Fruit fly (Drosophila melanogaster) whole organism, embryonic: ENCODE results near the gene Uba5.
A peak's percentile ranks its signal among the peaks of the same experiment; 100 is the strongest.

Experiments
- Aef1 ChIP-seq: fragments of 200-800 bp; sonication (Bioruptor generic); IDR thresholded peaks from 3 replicates; pipeline ENCODE4 v1.3.6; 2022; ENCODE audit warnings: missing biosample characterization, missing genetic modification characterization
- Awh ChIP-seq: fragments of 200-800 bp; sonication (Bioruptor generic); IDR thresholded peaks from 2 replicates; pipeline ENCODE4, ENCODE4 v1.3.6; 2022; ENCODE audit warnings: missing biosample characterization, missing genetic modification characterization
- Blimp-1 ChIP-seq: fragments of 200-800 bp; sonication (Bioruptor generic); optimal IDR thresholded peaks from 3 replicates; lab custom pipeline; 2018; ENCODE audit warnings: missing biosample characterization, missing genetic modification characterization, mild to moderate bottlenecking, moderate library complexity, missing genetic modification reagents
- CG10979 ChIP-seq: fragments of 200-800 bp; sonication (Bioruptor generic); optimal IDR thresholded peaks from 2 replicates; lab custom pipeline; 2018; ENCODE audit warnings: missing biosample characterization, mild to moderate bottlenecking, missing genetic modification characterization, moderate library complexity
- CG11456 ChIP-seq: fragments of 200-800 bp; sonication (Bioruptor generic); IDR thresholded peaks from 3 replicates; pipeline ENCODE4 v1.3.6; 2022; ENCODE audit warnings: missing biosample characterization, missing genetic modification characterization
- CG11560 ChIP-seq: fragments of 200-800 bp; sonication (Bioruptor generic); IDR thresholded peaks from 3 replicates; pipeline ENCODE4 v1.3.6; 2022; ENCODE audit warnings: missing biosample characterization, missing genetic modification characterization
- CG12659 ChIP-seq: fragments of 200-800 bp; sonication (Bioruptor generic); optimal IDR thresholded peaks from 3 replicates; lab custom pipeline; 2017; ENCODE audit warnings: mild to moderate bottlenecking, missing biosample characterization, missing genetic modification reagents, missing genetic modification characterization
- CG12769 ChIP-seq: fragments of 200-800 bp; sonication (Bioruptor generic); optimal IDR thresholded peaks from 2 replicates; lab custom pipeline; 2019; ENCODE audit warnings: missing biosample characterization, mild to moderate bottlenecking, missing genetic modification characterization, moderate library complexity
- CG1602 ChIP-seq: fragments of 200-800 bp; sonication (Bioruptor generic); optimal IDR thresholded peaks from 3 replicates; lab custom pipeline; 2016; ENCODE audit warnings: missing biosample characterization, missing genetic modification characterization
- CG17328 ChIP-seq: fragments of 200-800 bp; sonication (Bioruptor generic); IDR thresholded peaks from 2 replicates; pipeline ENCODE4 v1.3.6; 2022; ENCODE audit warnings: missing biosample characterization, missing genetic modification characterization
- CG17359 ChIP-seq: fragments of 200-800 bp; sonication (Bioruptor generic); optimal IDR thresholded peaks from 3 replicates; lab custom pipeline; 2018; ENCODE audit warnings: missing biosample characterization, mild to moderate bottlenecking, missing genetic modification characterization, moderate library complexity
- CG17912 ChIP-seq: fragments of 200-800 bp; sonication (Bioruptor generic); optimal IDR thresholded peaks from 2 replicates; lab custom pipeline; 2018; ENCODE audit warnings: missing biosample characterization, mild to moderate bottlenecking, missing genetic modification characterization
- CG18262 ChIP-seq: fragments of 200-800 bp; optimal IDR thresholded peaks from 3 replicates; lab custom pipeline; 2019; ENCODE audit warnings: missing biosample characterization, mild to moderate bottlenecking, missing genetic modification characterization, moderate library complexity
- CG2129 ChIP-seq: fragments of 200-800 bp; sonication (Bioruptor generic); IDR thresholded peaks from 2 replicates; pipeline ENCODE4 v1.3.6; 2022; ENCODE audit warnings: missing biosample characterization, missing genetic modification characterization; ENCODE audit not compliant: partially characterized antibody
- CG2712 ChIP-seq: fragments of 200-800 bp; optimal IDR thresholded peaks from 3 replicates; lab custom pipeline; 2019; ENCODE audit warnings: missing biosample characterization, mild to moderate bottlenecking, missing genetic modification characterization, moderate library complexity
- CG4404 ChIP-seq: fragments of 200-800 bp; sonication (Bioruptor generic); IDR thresholded peaks from 2 replicates; pipeline ENCODE4 v1.3.6; 2022; ENCODE audit warnings: missing biosample characterization, missing genetic modification characterization
- CG5180 ChIP-seq: fragments of 200-800 bp; sonication (Bioruptor generic); optimal IDR thresholded peaks from 3 replicates; lab custom pipeline; 2017; ENCODE audit warnings: missing biosample characterization, missing genetic modification characterization, mild to moderate bottlenecking, moderate library complexity, missing genetic modification reagents
- CG7372 ChIP-seq: fragments of 200-800 bp; sonication (Bioruptor generic); IDR thresholded peaks from 2 replicates; pipeline ENCODE4 v1.3.6; 2022; ENCODE audit warnings: missing biosample characterization, missing genetic modification characterization
- CG9876 ChIP-seq: fragments of 200-800 bp; sonication (Bioruptor generic); optimal IDR thresholded peaks from 2 replicates; lab custom pipeline; 2016; ENCODE audit warnings: missing biosample characterization, missing genetic modification characterization
- CoRest ChIP-seq: fragments of 200-800 bp; sonication (Bioruptor generic); optimal IDR thresholded peaks from 3 replicates; lab custom pipeline; 2018; ENCODE audit warnings: missing biosample characterization, mild to moderate bottlenecking, missing genetic modification characterization, moderate library complexity
- CrebB ChIP-seq: fragments of 200-800 bp; sonication (Bioruptor generic); optimal IDR thresholded peaks from 3 replicates; lab custom pipeline; 2018; ENCODE audit warnings: missing biosample characterization, mild to moderate bottlenecking, missing genetic modification characterization
- Dad ChIP-seq: fragments of 200-800 bp; sonication (Bioruptor generic); optimal IDR thresholded peaks from 3 replicates; lab custom pipeline; 2016; ENCODE audit warnings: missing biosample characterization, missing genetic modification characterization
- Dp ChIP-seq: fragments of 200-800 bp; sonication (Bioruptor generic); optimal IDR thresholded peaks from 2 replicates; lab custom pipeline; 2018; ENCODE audit warnings: missing biosample characterization, mild to moderate bottlenecking, missing genetic modification characterization, moderate library complexity
- Eip74EF ChIP-seq, 2 experiments: fragments of 200-800 bp in 1 of 2; fragments of >200 bp in 1 of 2; sonication (Bioruptor generic) in 1 of 2; optimal IDR thresholded peaks; 2 replicates each; lab custom pipeline; 2017 to 2019; ENCODE audit warnings: missing biosample characterization in 2 of 2, missing genetic modification characterization in 2 of 2, mild to moderate bottlenecking in 1 of 2, moderate library complexity in 1 of 2
- Lim3 ChIP-seq: fragments of 200-800 bp; sonication (Bioruptor generic); IDR thresholded peaks from 2 replicates; pipeline ENCODE4 v1.3.6; 2022; ENCODE audit warnings: missing biosample characterization, missing genetic modification characterization
- MBD-R2 ChIP-seq: fragments of 200-800 bp; sonication (Bioruptor generic); IDR thresholded peaks from 2 replicates; pipeline ENCODE4 v1.3.6; 2022; ENCODE audit warnings: missing biosample characterization, missing genetic modification characterization
- Mad ChIP-seq: fragments of 200-800 bp; sonication (Bioruptor generic); optimal IDR thresholded peaks from 2 replicates; lab custom pipeline; 2016; ENCODE audit warnings: missing biosample characterization, missing genetic modification characterization
- Opbp ChIP-seq: fragments of 200-800 bp; sonication (Bioruptor generic); IDR thresholded peaks from 3 replicates; pipeline ENCODE4 v1.3.6; 2022; ENCODE audit warnings: missing biosample characterization, missing genetic modification characterization; ENCODE audit not compliant: partially characterized antibody
- Scr ChIP-seq: fragments of 200-800 bp; sonication (Bioruptor generic); IDR thresholded peaks from 2 replicates; pipeline ENCODE4 v1.3.6; 2022; ENCODE audit warnings: missing biosample characterization, missing genetic modification characterization; ENCODE audit not compliant: partially characterized antibody
- Sry-δ ChIP-seq: fragments of 200-800 bp; sonication (Bioruptor generic); optimal IDR thresholded peaks from 2 replicates; lab custom pipeline; 2016; ENCODE audit warnings: missing biosample characterization, missing genetic modification characterization
- Trl ChIP-seq, 3 experiments: fragments of >200 bp in 2 of 3; fragments of 200-800 bp in 1 of 3; sonication (Bioruptor generic) in 1 of 3; optimal IDR thresholded peaks; 2 replicates in 1 of 3; 3 replicates in 2 of 3; lab custom pipeline; 2016 to 2017; ENCODE audit warnings: missing biosample characterization in 1 of 3, missing genetic modification characterization in 1 of 3
- ab ChIP-seq: fragments of 200-800 bp; sonication (Bioruptor generic); optimal IDR thresholded peaks from 2 replicates; lab custom pipeline; 2016; ENCODE audit warnings: missing biosample characterization, missing genetic modification characterization
- bsh ChIP-seq, 2 experiments: fragments of 200-800 bp; sonication (Bioruptor generic); optimal IDR thresholded peaks; 2 replicates each; lab custom pipeline; 2017 to 2018; ENCODE audit warnings: mild to moderate bottlenecking in 2 of 2, missing biosample characterization in 2 of 2, missing genetic modification characterization in 2 of 2, moderate library complexity in 1 of 2
- en ChIP-seq: fragments of 200-800 bp; sonication (Bioruptor generic); optimal IDR thresholded peaks from 2 replicates; lab custom pipeline; 2016; ENCODE audit warnings: missing biosample characterization, missing genetic modification characterization
- ewg ChIP-seq: fragments of 200-800 bp; sonication (Bioruptor generic); optimal IDR thresholded peaks from 3 replicates; lab custom pipeline; 2017; ENCODE audit warnings: mild to moderate bottlenecking, missing biosample characterization, missing genetic modification reagents, missing genetic modification characterization
- inv ChIP-seq: fragments of 200-800 bp; sonication (Bioruptor generic); IDR thresholded peaks from 2 replicates; pipeline ENCODE4 v1.3.6; 2022; ENCODE audit warnings: missing biosample characterization, missing genetic modification characterization; ENCODE audit not compliant: partially characterized antibody
- mirr ChIP-seq: fragments of 200-800 bp; sonication (Bioruptor generic); optimal IDR thresholded peaks from 3 replicates; lab custom pipeline; 2018; ENCODE audit warnings: missing biosample characterization, mild to moderate bottlenecking, missing genetic modification characterization
- pho ChIP-seq: fragments of 200-800 bp; sonication (Bioruptor generic); optimal IDR thresholded peaks from 2 replicates; lab custom pipeline; 2016; ENCODE audit warnings: missing biosample characterization, missing genetic modification characterization
- phol ChIP-seq: fragments of 200-800 bp; sonication (Bioruptor generic); optimal IDR thresholded peaks from 3 replicates; lab custom pipeline; 2018; ENCODE audit warnings: missing biosample characterization, mild to moderate bottlenecking, missing genetic modification characterization, moderate library complexity
- pum ChIP-seq: fragments of 200-800 bp; sonication (Bioruptor generic); optimal IDR thresholded peaks from 2 replicates; lab custom pipeline; 2016; ENCODE audit warnings: missing biosample characterization, missing genetic modification characterization
- ro ChIP-seq: fragments of 200-800 bp; sonication (Bioruptor generic); IDR thresholded peaks from 2 replicates; pipeline ENCODE4 v1.3.6; 2022; ENCODE audit warnings: missing biosample characterization, missing genetic modification characterization
- row ChIP-seq: fragments of 200-800 bp; sonication (Bioruptor generic); IDR thresholded peaks from 3 replicates; pipeline ENCODE4 v1.3.6; 2022; ENCODE audit warnings: missing biosample characterization, missing genetic modification characterization
- sc ChIP-seq, 3 experiments: fragments of >200 bp in 2 of 3; fragments of 200-800 bp in 1 of 3; sonication (Bioruptor generic) in 1 of 3; optimal IDR thresholded peaks; 2 replicates in 2 of 3; 3 replicates in 1 of 3; lab custom pipeline; 2017; ENCODE audit warnings: mild to moderate bottlenecking in 1 of 3, missing biosample characterization in 1 of 3, missing genetic modification characterization in 1 of 3, missing genetic modification reagents in 1 of 3
- zf30C ChIP-seq: fragments of 200-800 bp; sonication (Bioruptor generic); optimal IDR thresholded peaks from 3 replicates; lab custom pipeline; 2018; ENCODE audit warnings: missing biosample characterization, mild to moderate bottlenecking, missing genetic modification characterization
- zfh1 ChIP-seq: fragments of 200-800 bp; sonication (Bioruptor generic); IDR thresholded peaks from 3 replicates; pipeline ENCODE4 v1.3.6; 2022; ENCODE audit warnings: missing biosample characterization, missing genetic modification characterization
- zfh2 ChIP-seq: fragments of 200-800 bp; sonication (Bioruptor generic); optimal IDR thresholded peaks from 2 replicates; lab custom pipeline; 2016; ENCODE audit warnings: missing biosample characterization, missing genetic modification characterization

The Uba5 gene

dm6 chrX:11485075-11485474 is 1.8 kb downstream of the Uba5 start, which contains the start of gene Spase25 (continued):
- no peak for TF ChIP-seq CG2129
- no peak for TF ChIP-seq Eip74EF (GFP tag; optimal IDR thresholded peaks at IDR 0.05; lab: Kevin White, UChicago)
- TF ChIP-seq MBD-R2: peak; percentile 49
- TF ChIP-seq Dp: peak; percentile 85
- TF ChIP-seq Scr (GFP tag; lab: Robert Waterston, UW): 0 out of 2 replicates have a peak, but pooled peaks have one; percentile 31

- TF ChIP-seq CG1602 (no peak), CrebB (no peak), CG12659 (no peak), Opbp (GFP tag; lab: Robert Waterston, UW) (no peak), Awh (no peak), CG18262 (tag; lab: Kevin White, UChicago) (no peak), Trl (optimal IDR thresholded peaks at IDR 0.05; lab: Kevin White, UChicago) (no peak), Trl (GFP tag; optimal IDR thresholded peaks at IDR 0.05; lab: Kevin White, UChicago) (no peak), zfh1 (no peak), ab (GFP tag; lab: Kevin White, UChicago) (no peak), row (GFP tag; lab: Robert Waterston, UW) (no peak), mirr (GFP tag; lab: Kevin White, UChicago) (no peak), pum (GFP tag; lab: Kevin White, UChicago) (no peak), Mad (no peak), CG10979 (no peak), en (GFP tag; lab: Kevin White, UChicago) (no peak), Aef1 (GFP tag; lab: Robert Waterston, UW) (no peak)
Observed at dm6 chrX:11491473-11491872, 8.2 kb downstream of the Uba5 start, which contains the start of gene CG33235. CG33235 (minus strand) TSS chrX:11491573.

dm6 chrX:11492205-11492604 is 8.9 kb downstream of the Uba5 start:
- TF ChIP-seq ewg (GFP tag; lab: Kevin White, UChicago): no peak
- TF ChIP-seq CG17328 (GFP tag; lab: Robert Waterston, UW): no peak
- TF ChIP-seq CG10979: peak; percentile 8
- no peak for TF ChIP-seq ro (GFP tag; lab: Robert Waterston, UW)
- TF ChIP-seq pho: no peak
- no peak for TF ChIP-seq CG9876 (GFP tag; lab: Kevin White, UChicago)
- TF ChIP-seq Awh: no peak
- no peak for TF ChIP-seq Dad (GFP tag; lab: Kevin White, UChicago)
- peak; percentile 24 for TF ChIP-seq CG2712 (tag; lab: Kevin White, UChicago)
- peak; percentile 3 for TF ChIP-seq CG17359
- TF ChIP-seq CG7372: no peak
- TF ChIP-seq Lim3 (GFP tag; lab: Robert Waterston, UW): no peak
- no peak for TF ChIP-seq CG5180 (GFP tag; lab: Kevin White, UChicago)
- peak; percentile 15 for TF ChIP-seq Blimp-1 (GFP tag; lab: Kevin White, UChicago)
- TF ChIP-seq CG11456 (GFP tag; lab: Robert Waterston, UW): no peak
- no peak for TF ChIP-seq inv (GFP tag; lab: Robert Waterston, UW)
- peak; percentile 5 for TF ChIP-seq phol (tag; lab: Kevin White, UChicago)
- TF ChIP-seq CG17912 (GFP tag; lab: Kevin White, UChicago): no peak
- no peak for TF ChIP-seq CG11560
- no peak for TF ChIP-seq Sry-δ (GFP tag; lab: Kevin White, UChicago)
- no peak for TF ChIP-seq zfh2 (GFP tag; lab: Kevin White, UChicago)
- TF ChIP-seq CG12769 (tag; lab: Kevin White, UChicago): no peak
- no peak for TF ChIP-seq CoRest
- TF ChIP-seq bsh (GFP tag; optimal IDR thresholded peaks at IDR 0.05; lab: Kevin White, UChicago): peak in 1 of 2 experiments; percentile 20
- TF ChIP-seq zf30C (GFP tag; lab: Kevin White, UChicago): peak; percentile 1
- no peak for TF ChIP-seq CG4404 (GFP tag; lab: Robert Waterston, UW)
- no peak for TF ChIP-seq sc (optimal IDR thresholded peaks at IDR 0.05; lab: Kevin White, UChicago)
- no peak for TF ChIP-seq sc (GFP tag; optimal IDR thresholded peaks at IDR 0.05; lab: Kevin White, UChicago)
